Worm (Caenorhabditis elegans) whole organism, L1 larva: ENCODE results near the gene ung-1.

Experiments used
- C16A3.4 ChIP-seq: fragments of 150-350 bp; optimal IDR thresholded peaks from 2 replicates; lab custom pipeline; 2014; ENCODE audit warnings: missing biosample characterization, missing genetic modification characterization
- C34B4.2 ChIP-seq: sonication (generic microtip); optimal IDR thresholded peaks from 2 replicates; lab custom pipeline; 2017; ENCODE audit warnings: mild to moderate bottlenecking, missing genetic modification characterization, missing compliant biosample characterization
- aly-2 ChIP-seq: fragments of 150-350 bp; optimal IDR thresholded peaks from 2 replicates; lab custom pipeline; 2014; ENCODE audit warnings: missing biosample characterization, missing genetic modification characterization
- ama-1 ChIP-seq: fragments of 150-350 bp; optimal IDR thresholded peaks from 2 replicates; lab custom pipeline; 2014
- ceh-82 ChIP-seq, 3 experiments: fragments of 150-350 bp in 1 of 3; sonication (generic microtip) in 2 of 3; optimal IDR thresholded peaks; 2 replicates each; lab custom pipeline; 2014 to 2017; ENCODE audit warnings: missing biosample characterization in 3 of 3, missing genetic modification characterization in 3 of 3
- ces-1 ChIP-seq: fragments of 150-350 bp; optimal IDR thresholded peaks from 2 replicates; lab custom pipeline; 2014; ENCODE audit warnings: missing biosample characterization, missing genetic modification reagents, missing genetic modification characterization
- dsc-1 ChIP-seq: sonication (generic microtip); optimal IDR thresholded peaks from 2 replicates; lab custom pipeline; 2016; ENCODE audit warnings: mild to moderate bottlenecking, missing genetic modification characterization, missing compliant biosample characterization
- efl-1 ChIP-seq, 4 experiments: fragments of 150-350 bp; optimal IDR thresholded peaks in 3 of 4; peaks in 1 of 4; 1 replicate in 1 of 4; 2 replicates in 3 of 4; lab custom pipeline; 2014; ENCODE audit warnings: missing biosample characterization in 2 of 4, missing genetic modification characterization in 2 of 4, missing genetic modification reagents in 2 of 4
- egl-13 ChIP-seq: sonication (generic microtip); optimal IDR thresholded peaks from 2 replicates; lab custom pipeline; 2016; ENCODE audit warnings: missing genotype, missing genetic modification reagents, missing genetic modification characterization, missing compliant biosample characterization
- elt-3 ChIP-seq, 6 experiments: fragments of 150-350 bp in 1 of 6; sonication (generic microtip); optimal IDR thresholded peaks; 2 replicates each; lab custom pipeline; 2017 to 2018; ENCODE audit warnings: missing biosample characterization in 6 of 6, missing genetic modification characterization in 6 of 6, inconsistent platforms in 1 of 6
- ets-5 ChIP-seq: fragments of 200-800 bp; sonication (Bioruptor generic); IDR thresholded peaks from 2 replicates; pipeline ENCODE4 v1.3.6; 2022; ENCODE audit warnings: missing genetic modification characterization, missing compliant biosample characterization
- fkh-10 ChIP-seq: sonication (generic microtip); optimal IDR thresholded peaks from 2 replicates; lab custom pipeline; 2017; ENCODE audit warnings: missing biosample characterization, missing genetic modification reagents, missing genetic modification characterization
- fkh-8 ChIP-seq: sonication (generic microtip); optimal IDR thresholded peaks from 2 replicates; lab custom pipeline; 2016; ENCODE audit warnings: mild to moderate bottlenecking, missing genetic modification characterization, missing compliant biosample characterization
- fos-1 ChIP-seq: fragments of 150-350 bp; optimal IDR thresholded peaks from 2 replicates; lab custom pipeline; 2014; ENCODE audit warnings: missing biosample characterization, missing genetic modification characterization
- hlh-17 ChIP-seq: fragments of 200-800 bp; sonication (Bioruptor generic); optimal IDR thresholded peaks from 2 replicates; lab custom pipeline; 2018; ENCODE audit warnings: missing genetic modification characterization, mild to moderate bottlenecking, missing compliant biosample characterization, moderate library complexity, borderline replicate concordance
- hpl-2 ChIP-seq: fragments of 150-350 bp; optimal IDR thresholded peaks from 2 replicates; lab custom pipeline; 2014; ENCODE audit warnings: missing biosample characterization, missing genetic modification reagents, missing genetic modification characterization
- isw-1 ChIP-seq: fragments of 200-800 bp; sonication (Bioruptor generic); IDR thresholded peaks from 2 replicates; pipeline ENCODE4 v1.3.6; 2022; ENCODE audit warnings: missing genetic modification characterization, missing compliant biosample characterization
- lin-14 ChIP-seq: fragments of 200-800 bp; sonication (Bioruptor generic); optimal IDR thresholded peaks from 2 replicates; lab custom pipeline; 2018; ENCODE audit warnings: mild to moderate bottlenecking, missing genetic modification characterization, moderate library complexity, missing compliant biosample characterization
- lin-35 ChIP-seq, 2 experiments: fragments of 150-350 bp; optimal IDR thresholded peaks; 2 replicates each; lab custom pipeline; 2014; ENCODE audit warnings: missing biosample characterization in 2 of 2, missing genetic modification characterization in 2 of 2, missing genetic modification reagents in 2 of 2
- lin-39 ChIP-seq: fragments of 150-350 bp; optimal IDR thresholded peaks from 2 replicates; lab custom pipeline; 2014; ENCODE audit warnings: missing biosample characterization, missing genetic modification reagents, missing genetic modification characterization
- lsy-2 ChIP-seq, 2 experiments: fragments of 150-350 bp; optimal IDR thresholded peaks; 2 replicates each; lab custom pipeline; 2014; ENCODE audit warnings: missing biosample characterization in 2 of 2, missing genetic modification characterization in 2 of 2
- mab-9 ChIP-seq: fragments of 200-800 bp; sonication (Bioruptor generic); IDR thresholded peaks from 2 replicates; pipeline ENCODE4 v1.3.6; 2022; ENCODE audit warnings: missing genetic modification reagents, missing genetic modification characterization, missing compliant biosample characterization
- mdl-1 ChIP-seq, 2 experiments: fragments of 150-350 bp; optimal IDR thresholded peaks; 2 replicates each; lab custom pipeline; 2014 to 2017; ENCODE audit warnings: missing biosample characterization in 2 of 2, missing genetic modification characterization in 2 of 2, inconsistent platforms in 1 of 2
- mef-2 ChIP-seq: fragments of 150-350 bp; optimal IDR thresholded peaks from 2 replicates; lab custom pipeline; 2014; ENCODE audit warnings: missing biosample characterization, missing genetic modification characterization
- nhr-19 ChIP-seq: fragments of 200-800 bp; sonication (Bioruptor generic); conservative IDR thresholded peaks from 2 replicates; pipeline ENCODE4 v1.3.6; 2022; ENCODE audit warnings: missing genetic modification characterization, missing compliant biosample characterization
- nhr-20 ChIP-seq: sonication (generic microtip); optimal IDR thresholded peaks from 2 replicates; lab custom pipeline; 2016; ENCODE audit warnings: mild to moderate bottlenecking, missing genetic modification characterization, missing compliant biosample characterization
- nhr-237 ChIP-seq: fragments of 150-350 bp; optimal IDR thresholded peaks from 2 replicates; lab custom pipeline; 2014; ENCODE audit warnings: missing biosample characterization, missing genetic modification characterization
- nhr-28 ChIP-seq: fragments of 150-350 bp; optimal IDR thresholded peaks from 2 replicates; lab custom pipeline; 2014; ENCODE audit warnings: missing biosample characterization, missing genetic modification characterization
- nhr-47 ChIP-seq: sonication (generic microtip); optimal IDR thresholded peaks from 2 replicates; lab custom pipeline; 2016; ENCODE audit warnings: mild to moderate bottlenecking, missing genetic modification characterization, moderate library complexity, missing compliant biosample characterization
- nhr-71 ChIP-seq: sonication (generic microtip); optimal IDR thresholded peaks from 2 replicates; lab custom pipeline; 2016; ENCODE audit warnings: mild to moderate bottlenecking, missing genetic modification characterization, moderate library complexity, missing compliant biosample characterization
- nhr-77 ChIP-seq: fragments of 150-350 bp; optimal IDR thresholded peaks from 2 replicates; lab custom pipeline; 2014; ENCODE audit warnings: missing biosample characterization, missing genetic modification characterization
- nhr-90 ChIP-seq: sonication (generic microtip); optimal IDR thresholded peaks from 2 replicates; lab custom pipeline; 2016; ENCODE audit warnings: mild to moderate bottlenecking, missing genetic modification characterization, missing compliant biosample characterization; ENCODE audit not compliant: poor library complexity
- pag-3 ChIP-seq: sonication (generic microtip); optimal IDR thresholded peaks from 2 replicates; lab custom pipeline; 2017; ENCODE audit warnings: missing genetic modification characterization, mild to moderate bottlenecking, missing compliant biosample characterization, antibody characterized with exemption, borderline replicate concordance; ENCODE audit not compliant: insufficient read depth
- pax-3 ChIP-seq: fragments of 200-800 bp; sonication (Bioruptor generic); optimal IDR thresholded peaks from 2 replicates; lab custom pipeline; 2018; ENCODE audit warnings: mild to moderate bottlenecking, missing genetic modification characterization, moderate library complexity, missing compliant biosample characterization
- pqm-1 ChIP-seq: sonication (generic microtip); optimal IDR thresholded peaks from 3 replicates; lab custom pipeline; 2017; ENCODE audit warnings: missing biosample characterization, missing genetic modification characterization
- rnt-1 ChIP-seq: sonication (generic microtip); optimal IDR thresholded peaks from 2 replicates; lab custom pipeline; 2016; ENCODE audit warnings: mild to moderate bottlenecking, missing genetic modification characterization, moderate library complexity, missing compliant biosample characterization
- snpc-4 ChIP-seq: fragments of 150-350 bp; optimal IDR thresholded peaks from 2 replicates; lab custom pipeline; 2014; ENCODE audit warnings: missing biosample characterization, missing genetic modification characterization
- snu-23 ChIP-seq: sonication (generic microtip); optimal IDR thresholded peaks from 2 replicates; lab custom pipeline; 2016; ENCODE audit warnings: missing genetic modification characterization, missing compliant biosample characterization
- sox-4 ChIP-seq: sonication (generic microtip); optimal IDR thresholded peaks from 2 replicates; lab custom pipeline; 2016; ENCODE audit warnings: missing genetic modification characterization, missing compliant biosample characterization
- sup-37 ChIP-seq: fragments of 200-800 bp; sonication (Bioruptor generic); optimal IDR thresholded peaks from 2 replicates; lab custom pipeline; 2018; ENCODE audit warnings: mild to moderate bottlenecking, missing genetic modification characterization, missing compliant biosample characterization
- swsn-7 ChIP-seq: sonication (generic microtip); optimal IDR thresholded peaks from 2 replicates; lab custom pipeline; 2016; ENCODE audit warnings: missing genetic modification characterization, missing compliant biosample characterization
- tbx-2 ChIP-seq: sonication (generic microtip); optimal IDR thresholded peaks from 2 replicates; lab custom pipeline; 2016; ENCODE audit warnings: missing genetic modification characterization, missing compliant biosample characterization
- unc-86 ChIP-seq: sonication (generic microtip); optimal IDR thresholded peaks from 2 replicates; lab custom pipeline; 2016; ENCODE audit warnings: missing genetic modification characterization, missing compliant biosample characterization
- unc-98 ChIP-seq: fragments of 200-800 bp; sonication (Bioruptor generic); IDR thresholded peaks from 2 replicates; pipeline ENCODE4 v1.3.6; 2022; ENCODE audit warnings: missing genetic modification characterization, missing compliant biosample characterization
- xbp-1 ChIP-seq: sonication (generic microtip); optimal IDR thresholded peaks from 2 replicates; lab custom pipeline; 2016; ENCODE audit warnings: missing genetic modification characterization, missing compliant biosample characterization
- ztf-11 ChIP-seq, 2 experiments: sonication (generic microtip); optimal IDR thresholded peaks; 2 replicates each; lab custom pipeline; 2016 to 2017; ENCODE audit warnings: missing genetic modification characterization in 2 of 2, missing biosample characterization in 1 of 2, missing compliant biosample characterization in 1 of 2

Gene ung-1

DNA sequence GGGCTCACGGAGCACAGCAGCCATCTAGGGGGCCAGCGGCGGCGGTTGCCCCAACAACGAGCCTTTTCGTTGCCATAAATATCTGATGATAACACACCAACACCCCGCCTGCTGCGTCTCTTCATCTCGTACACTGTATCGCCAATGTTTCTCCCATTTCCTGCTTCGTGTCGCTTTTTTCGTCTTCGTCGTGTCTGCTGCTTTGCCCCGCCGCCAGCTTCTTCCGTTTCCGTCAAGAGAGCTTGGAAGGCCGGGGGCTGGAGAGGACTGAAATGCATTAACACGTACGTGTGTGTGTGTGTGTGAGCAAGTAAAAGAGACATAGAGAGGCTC is 38.0 kb downstream of the ung-1 start:
- peak; percentile 75 for TF ChIP-seq egl-13 (tag; lab: Kevin White, UChicago)
- TF ChIP-seq swsn-7 (tag; lab: Kevin White, UChicago), result peak; percentile 45
- peak; percentile 18 for TF ChIP-seq unc-86 (tag; lab: Kevin White, UChicago)
- peak; percentile 31 for TF ChIP-seq dsc-1 (tag; lab: Kevin White, UChicago)
- peak; percentile 86 for TF ChIP-seq lin-14 (GFP tag; lab: Kevin White, UChicago)
- no peak for TF ChIP-seq unc-98 (GFP tag; lab: Robert Waterston, UW)
- TF ChIP-seq nhr-20 (tag; lab: Kevin White, UChicago), result no peak
- peak; percentile 20 for TF ChIP-seq fkh-10 (GFP tag; lab: Kevin White, UChicago)
- TF ChIP-seq nhr-47 (tag; lab: Kevin White, UChicago), result peak; percentile 65
- peak; percentile 14 for TF ChIP-seq snpc-4 (tag; lab: Kevin White, UChicago)
- peak; percentile 9 for TF ChIP-seq xbp-1
- peak in 2 of 3 experiments; percentile 13 to 52 for TF ChIP-seq ceh-82 (tag; optimal IDR thresholded peaks at IDR 0.05; lab: Kevin White, UChicago)
- TF ChIP-seq isw-1, result peak; percentile 11
- TF ChIP-seq elt-3 (tag; optimal IDR thresholded peaks at IDR 0.05; lab: Kevin White, UChicago), result no peak
- peak; percentile 27 for TF ChIP-seq sox-4 (tag; lab: Kevin White, UChicago)
- TF ChIP-seq efl-1 (optimal IDR thresholded peaks at IDR 0.05; lab: Kevin White, UChicago), result no peak
- peak in 1 of 2 experiments; percentile 92 for TF ChIP-seq efl-1 (GFP tag; optimal IDR thresholded peaks at IDR 0.05 in 1 of 2; lab: Kevin White, UChicago)
- peak in 1 of 2 experiments; percentile 6 for TF ChIP-seq lin-35 (GFP tag; optimal IDR thresholded peaks at IDR 0.05; lab: Kevin White, UChicago)
- TF ChIP-seq lsy-2 (tag; optimal IDR thresholded peaks at IDR 0.05; lab: Kevin White, UChicago), result peak in 1 of 2 experiments; percentile 41
- TF ChIP-seq pax-3 (tag; lab: Kevin White, UChicago), result peak; percentile 23
- peak; percentile 12 for TF ChIP-seq tbx-2 (tag; lab: Kevin White, UChicago)
- peak; percentile 1 for TF ChIP-seq mef-2 (tag; lab: Kevin White, UChicago)
- no peak for TF ChIP-seq hlh-17
- no peak for TF ChIP-seq mab-9 (GFP tag; lab: Robert Waterston, UW)
- TF ChIP-seq snu-23 (GFP tag; lab: Kevin White, UChicago), result peak; percentile 13
- TF ChIP-seq nhr-237 (tag; lab: Kevin White, UChicago), result no peak
- TF ChIP-seq nhr-28 (tag; lab: Kevin White, UChicago), result no peak
- peak; percentile 22 for TF ChIP-seq aly-2 (tag; lab: Kevin White, UChicago)
- TF ChIP-seq fos-1, result peak; percentile 17
- TF ChIP-seq nhr-71 (tag; lab: Kevin White, UChicago), result peak; percentile 60
- peak; percentile 90 for TF ChIP-seq fkh-8 (tag; lab: Kevin White, UChicago)
- TF ChIP-seq C16A3.4, result no peak

DNA sequence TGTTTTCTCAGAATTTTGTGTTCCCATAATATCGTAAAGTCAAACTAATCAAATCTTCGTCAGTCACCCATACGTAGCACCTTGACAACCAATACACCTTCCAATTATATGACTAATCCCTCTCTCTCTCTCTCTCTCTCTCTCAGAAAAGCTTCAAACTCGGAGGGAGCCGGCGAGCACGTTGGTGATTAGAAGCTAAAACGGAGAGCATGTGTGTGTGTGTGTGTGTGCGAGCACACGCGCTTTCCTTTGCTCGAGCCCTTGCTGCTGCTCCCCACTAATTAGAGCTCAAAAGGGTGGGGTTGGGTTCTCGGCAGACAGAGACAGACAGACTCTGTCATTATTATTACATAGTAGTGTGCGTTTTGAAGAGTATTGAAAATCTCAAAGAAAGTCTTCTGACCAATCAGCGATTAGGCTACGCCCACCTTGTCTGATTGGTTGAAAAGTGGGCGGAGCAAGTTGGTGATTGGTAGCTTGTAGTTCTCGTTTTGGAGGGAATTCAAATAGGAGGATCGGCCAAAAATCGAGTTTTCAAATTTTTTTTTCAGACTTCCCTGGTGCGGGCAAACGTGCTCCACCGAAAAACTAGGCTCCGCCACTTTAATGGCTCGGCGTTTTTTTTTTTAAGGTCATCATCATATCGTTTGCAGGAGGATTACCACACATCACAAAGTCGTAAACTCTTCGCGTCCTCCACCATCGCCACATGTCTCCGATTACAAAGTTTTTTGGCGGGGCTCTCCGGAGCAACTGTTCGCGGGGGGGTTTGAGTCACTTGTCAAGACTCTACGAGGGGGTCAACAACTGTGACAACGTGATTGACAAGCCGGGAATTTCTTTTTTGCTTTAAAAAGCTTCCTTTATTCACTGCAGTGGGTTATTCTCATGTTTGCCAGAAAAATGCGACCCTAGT is 38.6 kb downstream of the ung-1 start:
- TF ChIP-seq elt-3 (tag; optimal IDR thresholded peaks at IDR 0.05; lab: Kevin White, UChicago) (no peak), C34B4.2 (no peak), nhr-20 (tag; lab: Kevin White, UChicago) (peak; percentile 13), pax-3 (tag; lab: Kevin White, UChicago) (peak; percentile 49), ama-1 (peak; percentile 14), ceh-82 (tag; optimal IDR thresholded peaks at IDR 0.05; lab: Kevin White, UChicago) (peak in 1 of 3 experiments; percentile 23), lin-35 (GFP tag; optimal IDR thresholded peaks at IDR 0.05; lab: Kevin White, UChicago) (peak in 1 of 2 experiments; percentile 15), nhr-47 (tag; lab: Kevin White, UChicago) (peak; percentile 64), ztf-11 (tag; optimal IDR thresholded peaks at IDR 0.05; lab: Kevin White, UChicago) (no peak), rnt-1 (tag; lab: Kevin White, UChicago) (peak; percentile 74), swsn-7 (tag; lab: Kevin White, UChicago) (peak; percentile 18), unc-98 (GFP tag; lab: Robert Waterston, UW) (0 out of 2 replicates have a peak, but pooled peaks have one; percentile 37), lin-39 (tag; lab: Kevin White, UChicago) (no peak), nhr-19 (GFP tag; lab: Robert Waterston, UW) (peak; percentile 42), nhr-90 (no peak), ets-5 (GFP tag; lab: Robert Waterston, UW) (no peak), nhr-71 (tag; lab: Kevin White, UChicago) (peak; percentile 66), mdl-1 (tag; optimal IDR thresholded peaks at IDR 0.05; lab: Kevin White, UChicago) (no peak), hpl-2 (no peak), pqm-1 (no peak), egl-13 (tag; lab: Kevin White, UChicago) (peak; percentile 2), snu-23 (GFP tag; lab: Kevin White, UChicago) (peak; percentile 12), dsc-1 (tag; lab: Kevin White, UChicago) (peak; percentile 83), fos-1 (no peak), nhr-77 (tag; lab: Kevin White, UChicago) (no peak), pag-3 (no peak), sup-37 (GFP tag; lab: Kevin White, UChicago) (peak; percentile 26), ces-1 (GFP tag; lab: Kevin White, UChicago) (no peak)
